Fruit fly (Drosophila melanogaster): ENCODE data around the gene bgm.
A peak's percentile ranks its signal among the peaks of the same experiment; 100 is the strongest.

bgm gene

dm6 chr2L:14022130-14022735 lies 9.4 kb downstream of the bgm start (continued):
- TF ChIP-seq twi (tag; optimal IDR thresholded peaks at IDR 0.05) (peak; percentile 97), nau (GFP tag; optimal IDR thresholded peaks at IDR 0.05) (peak; percentile 67), lab (GFP tag; optimal IDR thresholded peaks at IDR 0.05) (peak; percentile 95), Lpt (GFP tag; optimal IDR thresholded peaks at IDR 0.05) (no peak), CG42726 (GFP tag; IDR thresholded peaks at IDR 0.05; ENCODE audit: partially characterized antibody) (0 out of 2 replicates have a peak, but pooled peaks have one; percentile 20), ewg (GFP tag; optimal IDR thresholded peaks at IDR 0.05) (peak; percentile 85), CG9876 (GFP tag; optimal IDR thresholded peaks at IDR 0.05) (peak; percentile 52), psq (GFP tag; optimal IDR thresholded peaks at IDR 0.05) (peak; percentile 86), CG17912 (GFP tag; optimal IDR thresholded peaks at IDR 0.05) (no peak), CG15011 (GFP tag; optimal IDR thresholded peaks at IDR 0.05) (peak; percentile 84), Dip2 (GFP tag; IDR thresholded peaks at IDR 0.05) (peak; percentile 61), MESR4 (GFP tag; optimal IDR thresholded peaks at IDR 0.05) (no peak), CG10209 (GFP tag; optimal IDR thresholded peaks at IDR 0.05) (peak; percentile 95), exex (tag; optimal IDR thresholded peaks at IDR 0.05) (peak; percentile 84), CG9932 (GFP tag; IDR thresholded peaks at IDR 0.05) (peak; percentile 85), row (GFP tag; IDR thresholded peaks at IDR 0.05) (peak; percentile 96), CG18262 (tag; optimal IDR thresholded peaks at IDR 0.05) (peak; percentile 98), TFAM (GFP tag; optimal IDR thresholded peaks at IDR 0.05) (no peak), Deaf1 (tag; optimal IDR thresholded peaks at IDR 0.05) (peak; percentile 83), CG11504 (tag; optimal IDR thresholded peaks at IDR 0.05) (peak; percentile 97), prd (optimal IDR thresholded peaks at IDR 0.05) (no peak), prd (GFP tag; IDR thresholded peaks at IDR 0.05) (peak; percentile 90), kni (GFP tag; optimal IDR thresholded peaks at IDR 0.05) (no peak), CG9437 (GFP tag; optimal IDR thresholded peaks at IDR 0.05) (peak; percentile 93), sr (GFP tag; IDR thresholded peaks at IDR 0.05) (peak; percentile 64; the same call in 2 of the 3 replicates), Kr (GFP tag; optimal IDR thresholded peaks at IDR 0.05) (no peak), danr (GFP tag; IDR thresholded peaks at IDR 0.05) (peak; percentile 82), D (optimal IDR thresholded peaks at IDR 0.05) (no peak), D (GFP tag; optimal IDR thresholded peaks at IDR 0.05) (peak; percentile 85), zf30C (GFP tag; optimal IDR thresholded peaks at IDR 0.05) (peak; percentile 92), Bdp1 (GFP tag; optimal IDR thresholded peaks at IDR 0.05) (peak; percentile 12), CG4707 (GFP tag; optimal IDR thresholded peaks at IDR 0.05) (peak; percentile 67), CG11247 (GFP tag; IDR thresholded peaks at IDR 0.05) (peak; percentile 83), Poxn (GFP tag; IDR thresholded peaks at IDR 0.05) (peak; percentile 74), scrt (GFP tag; optimal IDR thresholded peaks at IDR 0.05) (peak; percentile 91), CoRest (tag; optimal IDR thresholded peaks at IDR 0.05) (peak; percentile 98), Optix (GFP tag; IDR thresholded peaks at IDR 0.05) (peak; percentile 59; the same call in 2 of the 3 replicates), CG17829 (tag; optimal IDR thresholded peaks at IDR 0.05) (peak; percentile 97), inv (GFP tag; IDR thresholded peaks at IDR 0.05; ENCODE audit: partially characterized antibody) (no peak), Antp (GFP tag; optimal IDR thresholded peaks at IDR 0.05) (peak; percentile 62), nom (GFP tag; optimal IDR thresholded peaks at IDR 0.05) (peak; percentile 23), CG12744 (GFP tag; optimal IDR thresholded peaks at IDR 0.05) (no peak), CG10543 (GFP tag; optimal IDR thresholded peaks at IDR 0.05) (peak; percentile 83), CG8281 (tag; optimal IDR thresholded peaks at IDR 0.05) (peak; percentile 87), CG10565 (GFP tag; optimal IDR thresholded peaks at IDR 0.05) (no peak), CG18011 (GFP tag; optimal IDR thresholded peaks at IDR 0.05) (peak; percentile 43), dimm (GFP tag; IDR thresholded peaks at IDR 0.05) (peak; percentile 81), CG4404 (GFP tag; IDR thresholded peaks at IDR 0.05) (peak; percentile 82), phol (tag; optimal IDR thresholded peaks at IDR 0.05) (peak; percentile 97), da (GFP tag; optimal IDR thresholded peaks at IDR 0.05) (no peak)

All from whole organism, embryonic.